Worm (Caenorhabditis elegans) whole organism, late embryonic: Measurements from ENCODE around the gene arf-1.

ENCODE experiments used
- ceh-24 ChIP-seq: sonication (generic microtip); optimal IDR thresholded peaks from 2 replicates; lab custom pipeline; 2016; ENCODE audit warnings: mild to moderate bottlenecking, missing genetic modification characterization, missing compliant biosample characterization
- npax-4 ChIP-seq: sonication (generic microtip); optimal IDR thresholded peaks from 2 replicates; lab custom pipeline; 2016; ENCODE audit warnings: missing genetic modification characterization, missing compliant biosample characterization
- pha-4 ChIP-seq: fragments of 150-350 bp; optimal IDR thresholded peaks from 2 replicates; lab custom pipeline; 2018; ENCODE audit warnings: missing biosample characterization, missing genetic modification reagents, missing genetic modification characterization

DNA sequence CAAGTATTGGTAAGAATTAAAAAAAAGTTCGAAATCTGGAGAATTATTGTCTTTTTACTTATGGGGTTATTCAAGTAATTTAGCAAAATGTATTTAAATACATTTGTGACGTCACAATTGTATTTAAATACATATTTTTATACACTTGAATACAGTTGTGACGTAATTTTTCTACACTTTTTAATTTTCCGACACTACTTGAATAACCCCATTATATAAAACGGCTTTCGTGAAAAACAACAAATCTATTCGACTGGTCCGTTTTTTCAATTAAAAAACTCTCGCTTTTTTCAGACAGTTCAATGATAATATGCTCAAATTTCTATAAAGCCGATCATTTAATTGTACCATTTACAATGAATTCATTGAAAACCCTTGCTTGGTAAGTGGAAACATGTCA is 35.8 kb downstream of the arf-1 start:
- TF ChIP-seq npax-4 (tag; lab: Kevin White, UChicago) (no peak), pha-4 (tag; lab: Kevin White, UChicago) (no peak), ceh-24 (tag; lab: Kevin White, UChicago) (no peak)
